Worm (Caenorhabditis elegans) whole organism, L2 larva: ENCODE measurements around the gene irld-65.
A peak's percentile ranks its signal among the peaks of the same experiment; 100 is the strongest.

Experiments
- C34F6.9 ChIP-seq: fragments of 150-350 bp; optimal IDR thresholded peaks from 2 replicates; lab custom pipeline; 2014; ENCODE audit warnings: missing biosample characterization, missing genetic modification characterization
- F13H6.1 ChIP-seq: sonication (generic microtip); optimal IDR thresholded peaks from 2 replicates; lab custom pipeline; 2016; ENCODE audit warnings: missing genetic modification characterization, missing compliant biosample characterization
- ZK546.5 ChIP-seq: sonication (generic microtip); optimal IDR thresholded peaks from 2 replicates; lab custom pipeline; 2017; ENCODE audit warnings: missing biosample characterization, missing genetic modification characterization
- alr-1 ChIP-seq: fragments of 150-350 bp; optimal IDR thresholded peaks from 2 replicates; lab custom pipeline; 2014; ENCODE audit warnings: missing biosample characterization, missing genetic modification characterization
- aly-2 ChIP-seq: fragments of 150-350 bp; optimal IDR thresholded peaks from 2 replicates; lab custom pipeline; 2014; ENCODE audit warnings: missing biosample characterization, missing genetic modification characterization
- ama-1 ChIP-seq: fragments of 150-350 bp; optimal IDR thresholded peaks from 2 replicates; lab custom pipeline; 2018; ENCODE audit warnings: inconsistent platforms
- blmp-1 ChIP-seq: sonication (generic microtip); optimal IDR thresholded peaks from 2 replicates; lab custom pipeline; 2017; ENCODE audit warnings: missing genetic modification characterization, mild to moderate bottlenecking, missing compliant biosample characterization, antibody characterized with exemption, moderate library complexity; ENCODE audit not compliant: insufficient read depth
- ceh-82 ChIP-seq: fragments of 150-350 bp; optimal IDR thresholded peaks from 2 replicates; lab custom pipeline; 2014; ENCODE audit warnings: missing biosample characterization, missing genetic modification characterization
- crh-2 ChIP-seq: sonication (generic microtip); optimal IDR thresholded peaks from 2 replicates; lab custom pipeline; 2017; ENCODE audit warnings: missing biosample characterization, missing genetic modification characterization
- dmd-4 ChIP-seq: sonication (generic microtip); optimal IDR thresholded peaks from 2 replicates; lab custom pipeline; 2017; ENCODE audit warnings: missing biosample characterization, missing genetic modification characterization
- fos-1 ChIP-seq: fragments of 150-350 bp; optimal IDR thresholded peaks from 2 replicates; lab custom pipeline; 2014; ENCODE audit warnings: missing biosample characterization, missing genetic modification characterization
- lin-11 ChIP-seq: fragments of 150-350 bp; sonication (generic microtip); optimal IDR thresholded peaks from 2 replicates; lab custom pipeline; 2014; ENCODE audit warnings: missing biosample characterization, missing genetic modification characterization, inconsistent platforms, mixed read lengths
- lin-39 ChIP-seq: fragments of 150-350 bp; optimal IDR thresholded peaks from 2 replicates; lab custom pipeline; 2014; ENCODE audit warnings: missing biosample characterization, missing genetic modification reagents, missing genetic modification characterization
- lsy-2 ChIP-seq, 2 experiments: fragments of 150-350 bp in 1 of 2; sonication (generic microtip) in 1 of 2; optimal IDR thresholded peaks; 2 replicates each; lab custom pipeline; 2014 to 2017; ENCODE audit warnings: missing biosample characterization in 2 of 2, missing genetic modification characterization in 2 of 2
- mab-5 ChIP-seq: fragments of 150-350 bp; optimal IDR thresholded peaks from 2 replicates; lab custom pipeline; 2014; ENCODE audit warnings: missing biosample characterization, missing genetic modification characterization
- mbf-1 ChIP-seq: sonication (generic microtip); optimal IDR thresholded peaks from 2 replicates; lab custom pipeline; 2017; ENCODE audit warnings: missing biosample characterization, missing genetic modification characterization
- mdl-1 ChIP-seq, 2 experiments: fragments of 150-350 bp in 1 of 2; sonication (generic microtip) in 1 of 2; optimal IDR thresholded peaks; 2 replicates each; lab custom pipeline; 2017; ENCODE audit warnings: missing biosample characterization in 2 of 2, missing genetic modification characterization in 2 of 2
- nhr-10 ChIP-seq: sonication (generic microtip); optimal IDR thresholded peaks from 2 replicates; lab custom pipeline; 2017; ENCODE audit warnings: missing biosample characterization, missing genetic modification characterization
- nhr-11 ChIP-seq: fragments of 150-350 bp; optimal IDR thresholded peaks from 2 replicates; lab custom pipeline; 2014; ENCODE audit warnings: missing biosample characterization, missing genetic modification characterization
- nhr-12 ChIP-seq: fragments of 150-350 bp; optimal IDR thresholded peaks from 2 replicates; lab custom pipeline; 2014; ENCODE audit warnings: missing biosample characterization, missing genetic modification characterization
- nhr-129 ChIP-seq: fragments of 150-350 bp; optimal IDR thresholded peaks from 2 replicates; lab custom pipeline; 2014; ENCODE audit warnings: missing biosample characterization, missing genetic modification characterization
- nhr-237 ChIP-seq: fragments of 150-350 bp; optimal IDR thresholded peaks from 2 replicates; lab custom pipeline; 2014; ENCODE audit warnings: missing biosample characterization, missing genetic modification characterization
- nhr-25 ChIP-seq: fragments of 150-350 bp; sonication (generic microtip); optimal IDR thresholded peaks from 3 replicates; lab custom pipeline; 2014; ENCODE audit warnings: missing biosample characterization, missing genetic modification characterization
- nhr-6 ChIP-seq: fragments of 150-350 bp; optimal IDR thresholded peaks from 2 replicates; lab custom pipeline; 2014; ENCODE audit warnings: missing biosample characterization, missing genetic modification characterization
- sem-4 ChIP-seq: fragments of 150-350 bp; optimal IDR thresholded peaks from 2 replicates; lab custom pipeline; 2014; ENCODE audit warnings: missing biosample characterization, missing genetic modification reagents, missing genetic modification characterization
- skn-1 ChIP-seq: sonication (generic microtip); optimal IDR thresholded peaks from 2 replicates; lab custom pipeline; 2017; ENCODE audit warnings: missing biosample characterization, missing genetic modification characterization
- sma-3 ChIP-seq: sonication (generic microtip); optimal IDR thresholded peaks from 2 replicates; lab custom pipeline; 2016; ENCODE audit warnings: missing genetic modification reagents, missing genetic modification characterization, missing compliant biosample characterization
- sma-9 ChIP-seq, 2 experiments: fragments of 150-350 bp in 1 of 2; sonication (generic microtip) in 1 of 2; optimal IDR thresholded peaks; 2 replicates each; lab custom pipeline; 2014 to 2016; ENCODE audit warnings: missing genetic modification characterization in 2 of 2, mild to moderate bottlenecking in 1 of 2, missing biosample characterization in 1 of 2, missing compliant biosample characterization in 1 of 2, missing genetic modification reagents in 1 of 2, moderate library complexity in 1 of 2
- snpc-4 ChIP-seq: fragments of 150-350 bp; optimal IDR thresholded peaks from 2 replicates; lab custom pipeline; 2014; ENCODE audit warnings: missing biosample characterization, missing genetic modification characterization
- unc-39 ChIP-seq: fragments of 150-350 bp; optimal IDR thresholded peaks from 2 replicates; lab custom pipeline; 2014; ENCODE audit warnings: missing biosample characterization, missing genetic modification characterization
- unc-55 ChIP-seq: fragments of 150-350 bp; sonication (generic microtip); optimal IDR thresholded peaks from 3 replicates; lab custom pipeline; 2014; ENCODE audit warnings: missing biosample characterization, missing genetic modification reagents, missing genetic modification characterization
- unc-62 ChIP-seq: fragments of 150-350 bp; optimal IDR thresholded peaks from 2 replicates; lab custom pipeline; 2014; ENCODE audit warnings: missing biosample characterization, missing genetic modification reagents, missing genetic modification characterization
- zag-1 ChIP-seq: fragments of 150-350 bp; optimal IDR thresholded peaks from 2 replicates; lab custom pipeline; 2014; ENCODE audit warnings: missing biosample characterization, missing genetic modification characterization
- ztf-1 ChIP-seq: fragments of 200-800 bp; sonication (Bioruptor generic); conservative IDR thresholded peaks from 2 replicates; pipeline ENCODE4 v1.3.6; 2022; ENCODE audit warnings: missing genetic modification characterization, missing compliant biosample characterization
- ztf-11 ChIP-seq: sonication (generic microtip); optimal IDR thresholded peaks from 2 replicates; lab custom pipeline; 2017; ENCODE audit warnings: missing biosample characterization, missing genetic modification characterization
- ztf-4 ChIP-seq: fragments of 150-350 bp; optimal IDR thresholded peaks from 2 replicates; lab custom pipeline; 2014; ENCODE audit warnings: missing biosample characterization, missing genetic modification characterization

The irld-65 gene

ce11 chrII:2973940-2974402 is 36.2 kb upstream of the irld-65 start (continued):
- peak; percentile 99 for TF ChIP-seq sma-9 (GFP tag; optimal IDR thresholded peaks at IDR 0.05; lab: Kevin White, UChicago)
- peak; percentile 76 for TF ChIP-seq sma-9 (tag; optimal IDR thresholded peaks at IDR 0.05; lab: Kevin White, UChicago)
- no peak for TF ChIP-seq lin-39 (tag; lab: Kevin White, UChicago)
- TF ChIP-seq mdl-1 (tag; optimal IDR thresholded peaks at IDR 0.05; lab: Kevin White, UChicago), result peak; percentile 95 to 98
- peak; percentile 90 for TF ChIP-seq nhr-129 (tag; lab: Kevin White, UChicago)
- TF ChIP-seq unc-39 (tag; lab: Kevin White, UChicago), result no peak
- TF ChIP-seq sma-3 (GFP tag; lab: Kevin White, UChicago), result peak; percentile 88
- TF ChIP-seq nhr-6 (tag; lab: Kevin White, UChicago), result peak; percentile 88
- TF ChIP-seq lsy-2 (tag; optimal IDR thresholded peaks at IDR 0.05; lab: Kevin White, UChicago), result peak; percentile 90 to 93
- peak; percentile 71 for TF ChIP-seq ztf-11 (tag; lab: Kevin White, UChicago)
- TF ChIP-seq nhr-11 (tag; lab: Kevin White, UChicago), result no peak
- TF ChIP-seq mab-5, result peak; percentile 95
- TF ChIP-seq unc-62 (GFP tag; lab: Kevin White, UChicago), result peak; percentile 16

DNA sequence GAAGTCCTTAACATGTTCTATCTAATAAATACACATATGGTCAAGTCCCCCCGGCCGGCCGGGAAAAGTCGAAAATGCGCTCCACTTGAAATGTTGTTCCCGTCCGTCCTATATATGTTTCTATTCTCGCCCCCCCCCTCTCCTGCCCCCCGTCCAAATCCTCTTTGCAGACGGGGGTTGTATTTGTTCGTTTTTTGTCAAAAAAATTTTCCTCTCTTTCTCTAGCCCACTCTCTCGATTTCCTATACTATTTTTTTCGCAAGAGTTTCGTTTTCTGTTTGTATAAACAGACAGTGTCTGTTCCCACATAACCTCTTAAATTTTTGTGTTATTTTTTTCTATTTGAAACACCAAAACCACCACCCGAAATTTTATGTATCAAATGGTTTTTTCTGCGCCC is 29.3 kb upstream of the irld-65 start:
- TF ChIP-seq F13H6.1 (tag; lab: Kevin White, UChicago) (peak; percentile 74), sma-9 (GFP tag; optimal IDR thresholded peaks at IDR 0.05; lab: Kevin White, UChicago) (peak; percentile 8), sma-9 (tag; optimal IDR thresholded peaks at IDR 0.05; lab: Kevin White, UChicago) (no peak), mab-5 (no peak)
- TF ChIP-seq, all 48 proteins: peak for 2

DNA sequence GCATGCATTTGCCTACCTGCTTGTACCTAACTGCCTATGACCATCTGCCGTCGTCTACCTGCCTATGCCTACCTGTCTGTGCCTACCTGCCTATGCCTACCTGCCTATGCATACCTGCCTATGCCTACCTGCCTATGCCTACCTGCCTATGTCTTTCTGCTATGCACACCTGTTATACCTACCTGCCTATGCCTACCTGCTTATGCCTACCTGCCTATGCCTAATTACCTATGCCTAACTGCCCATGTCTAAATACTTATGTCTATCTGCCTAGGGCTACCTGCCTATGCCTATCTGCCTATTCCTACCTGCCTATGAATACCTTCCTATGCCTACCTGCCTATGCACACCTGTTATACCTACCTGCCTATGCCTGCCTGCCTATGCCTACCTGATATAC is 28.6 kb upstream of the irld-65 start:
- TF ChIP-seq sma-3 (GFP tag; lab: Kevin White, UChicago), result no peak
- TF ChIP-seq nhr-6 (tag; lab: Kevin White, UChicago), result no peak
- TF ChIP-seq nhr-12 (tag; lab: Kevin White, UChicago), result no peak
- TF ChIP-seq lsy-2 (tag; optimal IDR thresholded peaks at IDR 0.05; lab: Kevin White, UChicago), result no peak
- TF ChIP-seq aly-2, result no peak
- TF ChIP-seq C34F6.9, result no peak
- no peak for TF ChIP-seq ztf-4 (tag; lab: Kevin White, UChicago)
- no peak for TF ChIP-seq skn-1 (tag; lab: Kevin White, UChicago)
- no peak for TF ChIP-seq dmd-4 (tag; lab: Kevin White, UChicago)
- no peak for TF ChIP-seq zag-1 (tag; lab: Kevin White, UChicago)
- no peak for TF ChIP-seq snpc-4 (tag; lab: Kevin White, UChicago)
- no peak for TF ChIP-seq nhr-10 (tag; lab: Kevin White, UChicago)
- no peak for TF ChIP-seq alr-1 (tag; lab: Kevin White, UChicago)
- no peak for TF ChIP-seq sem-4
- TF ChIP-seq ceh-82, result no peak
- no peak for TF ChIP-seq unc-55 (GFP tag; lab: Kevin White, UChicago)
- no peak for TF ChIP-seq ztf-1 (GFP tag; lab: Robert Waterston, UW)
- no peak for TF ChIP-seq blmp-1
- TF ChIP-seq nhr-237 (tag; lab: Kevin White, UChicago), result no peak

ce11 chrII:2965215-2965998 is 27.7 kb upstream of the irld-65 start:
- TF ChIP-seq C34F6.9 (no peak), mbf-1 (tag; lab: Kevin White, UChicago) (no peak), lin-11 (tag; lab: Kevin White, UChicago) (no peak), fos-1 (tag; lab: Kevin White, UChicago) (no peak), sma-9 (GFP tag; optimal IDR thresholded peaks at IDR 0.05; lab: Kevin White, UChicago) (no peak), sma-9 (tag; optimal IDR thresholded peaks at IDR 0.05; lab: Kevin White, UChicago) (no peak), nhr-12 (tag; lab: Kevin White, UChicago) (no peak), crh-2 (tag; lab: Kevin White, UChicago) (no peak), dmd-4 (tag; lab: Kevin White, UChicago) (no peak), ama-1 (lab: Kevin White, UChicago) (no peak), unc-39 (tag; lab: Kevin White, UChicago) (no peak), nhr-237 (tag; lab: Kevin White, UChicago) (no peak), aly-2 (no peak), ZK546.5 (tag; lab: Kevin White, UChicago) (no peak), nhr-25 (tag; lab: Kevin White, UChicago) (no peak), mdl-1 (tag; optimal IDR thresholded peaks at IDR 0.05; lab: Kevin White, UChicago) (no peak), sma-3 (GFP tag; lab: Kevin White, UChicago) (no peak)
